Fruit fly (Drosophila melanogaster): Measurements from ENCODE around the gene RecQ5.

RecQ5 gene

dm6 chr3L:14657485-14658054 is 25.7 kb upstream of the RecQ5 start (continued):
- no peak for TF ChIP-seq stwl (tag; optimal IDR thresholded peaks at IDR 0.05)
- no peak for TF ChIP-seq zen (tag; optimal IDR thresholded peaks at IDR 0.05)
- TF ChIP-seq Six4 (GFP tag; optimal IDR thresholded peaks at IDR 0.05): no peak
- 0 out of 4 replicates have a peak, but pooled peaks have one; percentile 53 for TF ChIP-seq chinmo (GFP tag; IDR thresholded peaks at IDR 0.05; ENCODE audit: partially characterized antibody)
- TF ChIP-seq CG31441 (GFP tag; IDR thresholded peaks at IDR 0.05): no peak
- TF ChIP-seq CG2889 (GFP tag; IDR thresholded peaks at IDR 0.05): no peak
- TF ChIP-seq ind (GFP tag; optimal IDR thresholded peaks at IDR 0.05): no peak
- TF ChIP-seq h (optimal IDR thresholded peaks at IDR 0.05): no peak
- peak; percentile 13 for TF ChIP-seq caup (GFP tag; optimal IDR thresholded peaks at IDR 0.05; ENCODE audit: severe bottlenecking)
- TF ChIP-seq her (GFP tag; optimal IDR thresholded peaks at IDR 0.05): no peak
- TF ChIP-seq CG10462 (GFP tag; optimal IDR thresholded peaks at IDR 0.05): no peak
- no peak for TF ChIP-seq z (GFP tag; IDR thresholded peaks at IDR 0.05)
- TF ChIP-seq HLHmδ (GFP tag; optimal IDR thresholded peaks at IDR 0.05): no peak
- TF ChIP-seq klu (GFP tag; IDR thresholded peaks at IDR 0.05): no peak
- no peak for TF ChIP-seq vfl (GFP tag; optimal IDR thresholded peaks at IDR 0.05)
- TF ChIP-seq CG18262 (tag; optimal IDR thresholded peaks at IDR 0.05): no peak
- no peak for TF ChIP-seq CG8359 (GFP tag; optimal IDR thresholded peaks at IDR 0.05; ENCODE audit: borderline replicate concordance)
- no peak for TF ChIP-seq Bgb (GFP tag; IDR thresholded peaks at IDR 0.05; ENCODE audit: partially characterized antibody)
- TF ChIP-seq slp2 (GFP tag; optimal IDR thresholded peaks at IDR 0.05): no peak
- peak; percentile 58 for TF ChIP-seq Ets65A (GFP tag)
- no peak for TF ChIP-seq maf-S (GFP tag; optimal IDR thresholded peaks at IDR 0.05)
- TF ChIP-seq CG17612 (GFP tag; IDR thresholded peaks at IDR 0.05): 0 out of 2 replicates have a peak, but pooled peaks have one; percentile 5
- no peak for TF ChIP-seq CG2199 (GFP tag; IDR thresholded peaks at IDR 0.05)
- no peak for TF ChIP-seq ewg (GFP tag; optimal IDR thresholded peaks at IDR 0.05)
- 0 out of 3 replicates have a peak, but pooled peaks have one; percentile 45 for TF ChIP-seq Dbx (GFP tag; IDR thresholded peaks at IDR 0.05)
- TF ChIP-seq pho (GFP tag; optimal IDR thresholded peaks at IDR 0.05): no peak
- no peak for TF ChIP-seq fd64A (GFP tag; optimal IDR thresholded peaks at IDR 0.05)
- no peak for TF ChIP-seq CG8281 (tag; optimal IDR thresholded peaks at IDR 0.05)
- 0 out of 2 replicates have a peak, but pooled peaks have one; percentile 15 for TF ChIP-seq CG7372 (GFP tag; IDR thresholded peaks at IDR 0.05)
- no peak for TF ChIP-seq CHES-1-like (GFP tag; optimal IDR thresholded peaks at IDR 0.05)
- TF ChIP-seq CG11093 (GFP tag; IDR thresholded peaks at IDR 0.05): no peak
- TF ChIP-seq Dll (GFP tag; IDR thresholded peaks at IDR 0.05; ENCODE audit: partially characterized antibody): no peak
- TF ChIP-seq vvl (GFP tag; IDR thresholded peaks at IDR 0.05): 0 out of 2 replicates have a peak, but pooled peaks have one; percentile 14
- peak; percentile 72 for TF ChIP-seq sd (tag; optimal IDR thresholded peaks at IDR 0.05)
- no peak for TF ChIP-seq CG33213 (GFP tag; optimal IDR thresholded peaks at IDR 0.05)
- no peak for TF ChIP-seq Ravus (GFP tag; IDR thresholded peaks at IDR 0.05)
- no peak for TF ChIP-seq chm (GFP tag; IDR thresholded peaks at IDR 0.05)
- TF ChIP-seq mam (GFP tag; optimal IDR thresholded peaks at IDR 0.05): no peak
- no peak for TF ChIP-seq Hand (GFP tag; optimal IDR thresholded peaks at IDR 0.05)
- peak; percentile 7 for TF ChIP-seq dmrt99B (tag; optimal IDR thresholded peaks at IDR 0.05)

dm6 chr3L:14655681-14656080 is 23.8 kb upstream of the RecQ5 start:
- TF ChIP-seq sens (GFP tag) (peak; percentile 68), scrt (GFP tag; optimal IDR thresholded peaks at IDR 0.05) (no peak), en (GFP tag; optimal IDR thresholded peaks at IDR 0.05) (no peak), CG7745 (tag; optimal IDR thresholded peaks at IDR 0.05) (peak; percentile 12), Med (GFP tag) (peak; percentile 38), BtbVII (GFP tag; optimal IDR thresholded peaks at IDR 0.05) (no peak), otp (GFP tag; IDR thresholded peaks at IDR 0.05) (no peak), Stat92E (GFP tag; optimal IDR thresholded peaks at IDR 0.05) (peak in 1 of 3 experiments; percentile 24), CG4282 (GFP tag; optimal IDR thresholded peaks at IDR 0.05) (no peak), CG4854 (GFP tag; optimal IDR thresholded peaks at IDR 0.05) (no peak), CG10959 (GFP tag; IDR thresholded peaks at IDR 0.05) (no peak), CG4360 (GFP tag; IDR thresholded peaks at IDR 0.05) (peak; percentile 56; the same call in 1 of the 2 replicates), sob (GFP tag; IDR thresholded peaks at IDR 0.05) (no peak), gsb-n (tag; optimal IDR thresholded peaks at IDR 0.05) (peak; percentile 59)
